Fruit fly (Drosophila melanogaster) whole organism, prepupa: Measurements from ENCODE around the gene CG16700.

ENCODE experiments used
- CG10669 ChIP-seq: fragments of 200-800 bp; sonication (Bioruptor generic); optimal IDR thresholded peaks from 3 replicates; lab custom pipeline; 2018; ENCODE audit warnings: missing biosample characterization, mild to moderate bottlenecking, missing genetic modification characterization, moderate library complexity
- CG11294 ChIP-seq: fragments of 200-800 bp; sonication (Bioruptor generic); IDR thresholded peaks from 2 replicates; pipeline ENCODE4 v1.3.6; 2022; ENCODE audit warnings: missing biosample characterization, missing genetic modification characterization
- CG11762 ChIP-seq: fragments of 200-800 bp; sonication (Bioruptor generic); optimal IDR thresholded peaks from 3 replicates; lab custom pipeline; 2016; ENCODE audit warnings: missing biosample characterization, missing genetic modification characterization; ENCODE audit not compliant: insufficient read depth
- CG11902 ChIP-seq: fragments of 200-800 bp; sonication (Bioruptor generic); optimal IDR thresholded peaks from 3 replicates; lab custom pipeline; 2016; ENCODE audit warnings: missing biosample characterization, missing genetic modification characterization
- CG15336 ChIP-seq: fragments of 200-800 bp; sonication (Bioruptor generic); IDR thresholded peaks from 2 replicates; pipeline ENCODE4 v1.3.6; 2022; ENCODE audit warnings: missing biosample characterization, missing genetic modification characterization
- CG1621 ChIP-seq: fragments of 200-800 bp; sonication (Bioruptor generic); optimal IDR thresholded peaks from 3 replicates; lab custom pipeline; 2018; ENCODE audit warnings: missing biosample characterization, mild to moderate bottlenecking, missing genetic modification characterization
- CG16779 ChIP-seq: fragments of 200-800 bp; sonication (Bioruptor generic); optimal IDR thresholded peaks from 3 replicates; lab custom pipeline; 2017; ENCODE audit warnings: missing biosample characterization, mild to moderate bottlenecking, missing genetic modification characterization
- CG3032 ChIP-seq: fragments of 200-800 bp; optimal IDR thresholded peaks from 2 replicates; lab custom pipeline; 2019; ENCODE audit warnings: missing biosample characterization, mild to moderate bottlenecking, missing genetic modification characterization, moderate library complexity
- CG31627 ChIP-seq: fragments of 200-800 bp; sonication (Bioruptor generic); optimal IDR thresholded peaks from 3 replicates; lab custom pipeline; 2016; ENCODE audit warnings: missing biosample characterization, missing genetic modification characterization
- CG32006 ChIP-seq: fragments of 200-800 bp; sonication (Bioruptor generic); optimal IDR thresholded peaks from 3 replicates; lab custom pipeline; 2017; ENCODE audit warnings: missing biosample characterization, mild to moderate bottlenecking, missing genetic modification characterization
- CG34406 ChIP-seq: fragments of 200-800 bp; sonication (Bioruptor generic); optimal IDR thresholded peaks from 3 replicates; lab custom pipeline; 2016; ENCODE audit warnings: missing biosample characterization, missing genetic modification characterization
- CG3919 ChIP-seq: fragments of 200-800 bp; sonication (Bioruptor generic); optimal IDR thresholded peaks from 3 replicates; lab custom pipeline; 2016; ENCODE audit warnings: missing biosample characterization, missing genetic modification characterization
- CG6163 ChIP-seq: fragments of 200-800 bp; sonication (Bioruptor generic); IDR thresholded peaks from 3 replicates; pipeline ENCODE4 v1.3.6; 2022; ENCODE audit warnings: missing biosample characterization, missing genetic modification characterization
- CG6276 ChIP-seq: fragments of 200-800 bp; sonication (Bioruptor generic); optimal IDR thresholded peaks from 2 replicates; lab custom pipeline; 2017; ENCODE audit warnings: missing biosample characterization, mild to moderate bottlenecking, missing genetic modification characterization
- CG6808 ChIP-seq: fragments of 200-800 bp; sonication (Bioruptor generic); optimal IDR thresholded peaks from 3 replicates; lab custom pipeline; 2017; ENCODE audit warnings: missing biosample characterization, missing genetic modification characterization, mild to moderate bottlenecking, moderate library complexity, missing genetic modification reagents
- CG6854 ChIP-seq: fragments of 200-800 bp; sonication (Bioruptor generic); optimal IDR thresholded peaks from 2 replicates; lab custom pipeline; 2017; ENCODE audit warnings: missing biosample characterization, mild to moderate bottlenecking, missing genetic modification characterization
- CG7368 ChIP-seq: fragments of 200-800 bp; sonication (Bioruptor generic); optimal IDR thresholded peaks from 3 replicates; lab custom pipeline; 2016; ENCODE audit warnings: missing biosample characterization, missing genetic modification characterization
- CG8119 ChIP-seq: fragments of 200-800 bp; sonication (Bioruptor generic); IDR thresholded peaks from 3 replicates; pipeline ENCODE4 v1.3.6; 2022; ENCODE audit warnings: missing biosample characterization, missing genetic modification characterization
- CG8319 ChIP-seq: fragments of 200-800 bp; sonication (Bioruptor generic); optimal IDR thresholded peaks from 3 replicates; lab custom pipeline; 2016; ENCODE audit warnings: missing biosample characterization, missing genetic modification characterization
- CG8632 ChIP-seq: fragments of 200-800 bp; sonication (Bioruptor generic); optimal IDR thresholded peaks from 3 replicates; lab custom pipeline; 2016; ENCODE audit warnings: missing biosample characterization, missing genetic modification characterization
- CG9139 ChIP-seq: fragments of 200-800 bp; sonication (Bioruptor generic); optimal IDR thresholded peaks from 3 replicates; lab custom pipeline; 2017; ENCODE audit warnings: missing biosample characterization, mild to moderate bottlenecking, missing genetic modification characterization
- Eip75B ChIP-seq: fragments of 200-800 bp; sonication (Bioruptor generic); optimal IDR thresholded peaks from 3 replicates; lab custom pipeline; 2016; ENCODE audit warnings: missing biosample characterization, missing genetic modification characterization
- Eip93F ChIP-seq: fragments of 200-800 bp; sonication (Bioruptor generic); optimal IDR thresholded peaks from 2 replicates; lab custom pipeline; 2016; ENCODE audit warnings: missing biosample characterization, mild to moderate bottlenecking, missing genetic modification characterization
- Ets21C ChIP-seq: fragments of 200-800 bp; sonication (Bioruptor generic); optimal IDR thresholded peaks from 3 replicates; lab custom pipeline; 2016; ENCODE audit warnings: missing biosample characterization, missing genetic modification characterization
- Ets96B ChIP-seq: fragments of 200-800 bp; optimal IDR thresholded peaks from 2 replicates; lab custom pipeline; 2019; ENCODE audit warnings: missing biosample characterization, mild to moderate bottlenecking, missing genetic modification characterization, moderate library complexity
- Gug ChIP-seq: fragments of 200-800 bp; sonication (Bioruptor generic); IDR thresholded peaks from 2 replicates; pipeline ENCODE4 v1.3.6; 2022; ENCODE audit warnings: missing biosample characterization, missing genetic modification characterization
- Hr38 ChIP-seq: sonication (Bioruptor generic); optimal IDR thresholded peaks from 2 replicates; lab custom pipeline; 2016; ENCODE audit warnings: missing biosample characterization, missing genetic modification characterization
- Hr4 ChIP-seq: fragments of 200-800 bp; sonication (Bioruptor generic); optimal IDR thresholded peaks from 3 replicates; lab custom pipeline; 2016; ENCODE audit warnings: missing biosample characterization, missing genetic modification characterization
- Lpt ChIP-seq: fragments of 200-800 bp; sonication (Bioruptor generic); optimal IDR thresholded peaks from 3 replicates; lab custom pipeline; 2016; ENCODE audit warnings: missing biosample characterization, missing genetic modification characterization
- Met ChIP-seq: fragments of 200-800 bp; sonication (Bioruptor generic); optimal IDR thresholded peaks from 3 replicates; lab custom pipeline; 2016; ENCODE audit warnings: missing biosample characterization, missing genetic modification characterization
- OdsH ChIP-seq: fragments of 200-800 bp; sonication (Bioruptor generic); optimal IDR thresholded peaks from 3 replicates; lab custom pipeline; 2016; ENCODE audit warnings: missing biosample characterization, missing genetic modification characterization
- Smox ChIP-seq: fragments of 200-800 bp; sonication (Bioruptor generic); optimal IDR thresholded peaks from 3 replicates; lab custom pipeline; 2016; ENCODE audit warnings: missing biosample characterization, missing genetic modification characterization
- Sox102F ChIP-seq: fragments of 200-800 bp; sonication (Bioruptor generic); optimal IDR thresholded peaks from 2 replicates; lab custom pipeline; 2016; ENCODE audit warnings: missing biosample characterization, mild to moderate bottlenecking, missing genetic modification characterization
- Sox14 ChIP-seq: fragments of 200-800 bp; sonication (Bioruptor generic); optimal IDR thresholded peaks from 3 replicates; lab custom pipeline; 2016; ENCODE audit warnings: missing biosample characterization, missing genetic modification characterization
- Sox15 ChIP-seq: fragments of 200-800 bp; sonication (Bioruptor generic); optimal IDR thresholded peaks from 3 replicates; lab custom pipeline; 2016; ENCODE audit warnings: missing biosample characterization, missing genetic modification characterization
- achi ChIP-seq: fragments of 200-800 bp; sonication (Bioruptor generic); optimal IDR thresholded peaks from 3 replicates; lab custom pipeline; 2016; ENCODE audit warnings: missing biosample characterization, missing genetic modification characterization
- acj6 ChIP-seq: fragments of 200-800 bp; sonication (Bioruptor generic); optimal IDR thresholded peaks from 3 replicates; lab custom pipeline; 2016; ENCODE audit warnings: missing biosample characterization, missing genetic modification characterization
- cyc ChIP-seq: fragments of 200-800 bp; sonication (Bioruptor generic); optimal IDR thresholded peaks from 3 replicates; lab custom pipeline; 2016; ENCODE audit warnings: missing biosample characterization, missing genetic modification characterization
- dac ChIP-seq: fragments of 200-800 bp; sonication (Bioruptor generic); optimal IDR thresholded peaks from 2 replicates; lab custom pipeline; 2017; ENCODE audit warnings: missing biosample characterization, mild to moderate bottlenecking, missing genetic modification characterization
- dsx ChIP-seq: fragments of 200-800 bp; optimal IDR thresholded peaks from 3 replicates; lab custom pipeline; 2019; ENCODE audit warnings: missing biosample characterization, mild to moderate bottlenecking, missing genetic modification characterization, moderate library complexity; ENCODE audit not compliant: poor library complexity, severe bottlenecking
- eg ChIP-seq: fragments of 200-800 bp; sonication (Bioruptor generic); IDR thresholded peaks from 3 replicates; pipeline ENCODE4 v1.3.6; 2022; ENCODE audit warnings: missing biosample characterization, missing genetic modification characterization
- esn ChIP-seq: fragments of 200-800 bp; sonication (Bioruptor generic); optimal IDR thresholded peaks from 2 replicates; lab custom pipeline; 2016; ENCODE audit warnings: missing biosample characterization, mild to moderate bottlenecking, missing genetic modification characterization, moderate library complexity
- fd85E ChIP-seq: fragments of 200-800 bp; sonication (Bioruptor generic); optimal IDR thresholded peaks from 3 replicates; lab custom pipeline; 2016; ENCODE audit warnings: missing biosample characterization, missing genetic modification characterization
- fkh ChIP-seq: fragments of 200-800 bp; sonication (Bioruptor generic); optimal IDR thresholded peaks from 3 replicates; lab custom pipeline; 2017; ENCODE audit warnings: missing biosample characterization, mild to moderate bottlenecking, missing genetic modification characterization, moderate library complexity
- lz ChIP-seq: fragments of 200-800 bp; sonication (Bioruptor generic); optimal IDR thresholded peaks from 3 replicates; lab custom pipeline; 2016; ENCODE audit warnings: missing biosample characterization, missing genetic modification characterization
- pdm3 ChIP-seq: fragments of 200-800 bp; sonication (Bioruptor generic); optimal IDR thresholded peaks from 3 replicates; lab custom pipeline; 2016; ENCODE audit warnings: missing biosample characterization, missing genetic modification characterization
- salr ChIP-seq, 2 experiments: fragments of 200-800 bp; sonication (Bioruptor generic); optimal IDR thresholded peaks; 3 replicates each; lab custom pipeline; 2016 to 2018; ENCODE audit warnings: missing biosample characterization in 2 of 2, missing genetic modification characterization in 2 of 2, mild to moderate bottlenecking in 1 of 2
- ss ChIP-seq, 2 experiments: fragments of 200-800 bp; sonication (Bioruptor generic); optimal IDR thresholded peaks; 2 replicates in 1 of 2; 3 replicates in 1 of 2; lab custom pipeline; 2017 to 2018; ENCODE audit warnings: mild to moderate bottlenecking in 2 of 2, missing biosample characterization in 2 of 2, missing genetic modification characterization in 2 of 2, moderate library complexity in 1 of 2
- svp ChIP-seq: fragments of 200-800 bp; sonication (Bioruptor generic); peaks from one replicate; lab custom pipeline; 2016; ENCODE audit warnings: missing biosample characterization, missing genetic modification characterization
- vri ChIP-seq: fragments of 200-800 bp; sonication (Bioruptor generic); optimal IDR thresholded peaks from 3 replicates; lab custom pipeline; 2016; ENCODE audit warnings: missing biosample characterization, mild to moderate bottlenecking, missing genetic modification characterization

CG16700 gene

dm6 chrX:17091062-17091904, at the start of gene CG16700, which contains the start of gene CG4991:
TSS of gene CG16700 (plus strand) at chrX:17091854.
TSS of gene CG4991 (plus strand) at chrX:17091854.
- TF ChIP-seq dsx (peak; percentile 66), CG8319 (peak; percentile 57), CG8632 (GFP tag; lab: Kevin White, UChicago) (peak; percentile 84), Ets96B (peak; percentile 65), CG16779 (tag; lab: Kevin White, UChicago) (peak; percentile 22), CG6276 (peak; percentile 76), achi (GFP tag; lab: Kevin White, UChicago) (peak; percentile 70), Sox15 (peak; percentile 63), CG1621 (tag; lab: Kevin White, UChicago) (no peak), acj6 (peak; percentile 69), Eip75B (GFP tag; lab: Kevin White, UChicago) (peak; percentile 56), CG9139 (GFP tag; lab: Kevin White, UChicago) (peak; percentile 0), CG6854 (GFP tag; lab: Kevin White, UChicago) (no peak), Sox102F (peak; percentile 17), CG34406 (GFP tag; lab: Kevin White, UChicago) (peak; percentile 79), Sox14 (GFP tag; lab: Kevin White, UChicago) (peak; percentile 42), Lpt (GFP tag; lab: Kevin White, UChicago) (peak; percentile 55), CG11902 (GFP tag; lab: Kevin White, UChicago) (peak; percentile 58), esn (GFP tag; lab: Kevin White, UChicago) (peak; percentile 83), vri (GFP tag; lab: Kevin White, UChicago) (no peak), fd85E (no peak), CG11294 (GFP tag; lab: Robert Waterston, UW) (0 out of 2 replicates have a peak, but pooled peaks have one; percentile 46), Gug (peak; percentile 45; the same call in 1 of the 2 replicates), pdm3 (peak; percentile 58), salr (GFP tag; optimal IDR thresholded peaks at IDR 0.05; lab: Kevin White, UChicago) (peak in 1 of 2 experiments; percentile 86), fkh (GFP tag; lab: Kevin White, UChicago) (peak; percentile 38), CG3032 (tag; lab: Kevin White, UChicago) (peak; percentile 71), CG11762 (GFP tag; lab: Kevin White, UChicago) (peak; percentile 31), Hr4 (peak; percentile 63), svp (GFP tag; lab: Kevin White, UChicago) (peak; percentile 92), CG32006 (peak; percentile 87), Ets21C (peak; percentile 8), CG8119 (GFP tag; lab: Robert Waterston, UW) (peak; percentile 79), lz (GFP tag; lab: Kevin White, UChicago) (peak; percentile 69), Eip93F (GFP tag; lab: Kevin White, UChicago) (no peak), CG6163 (peak; percentile 57; the same call in 2 of the 3 replicates), CG7368 (peak; percentile 46), cyc (GFP tag; lab: Kevin White, UChicago) (peak; percentile 64), Smox (peak; percentile 74), Hr38 (GFP tag; lab: Kevin White, UChicago) (no peak), CG6808 (GFP tag; lab: Kevin White, UChicago) (peak; percentile 63), CG31627 (GFP tag; lab: Kevin White, UChicago) (peak; percentile 52), CG15336 (GFP tag; lab: Robert Waterston, UW) (peak; percentile 78), CG3919 (GFP tag; lab: Kevin White, UChicago) (peak; percentile 73), ss (GFP tag; optimal IDR thresholded peaks at IDR 0.05; lab: Kevin White, UChicago) (peak; percentile 58 to 82), Met (GFP tag; lab: Kevin White, UChicago) (peak; percentile 70), eg (GFP tag; lab: Robert Waterston, UW) (peak; percentile 73), CG10669 (GFP tag; lab: Kevin White, UChicago) (peak; percentile 34), dac (GFP tag; lab: Kevin White, UChicago) (no peak), OdsH (GFP tag; lab: Kevin White, UChicago) (peak; percentile 77)
